Worm (Caenorhabditis elegans): ENCODE measurements around the gene F44E7.3.
A peak's percentile ranks its signal among the peaks of the same experiment; 100 is the strongest.

Gene F44E7.3

ce11 chrV:5782687-5783086 is 10.9 kb downstream of the F44E7.3 start, which contains the start of gene fbxa-183:
fbxa-183 (minus strand) TSS chrV:5782787.
- TF ChIP-seq scrt-1 (GFP tag; IDR thresholded peaks at IDR 0.05) (no peak), tbx-37 (GFP tag; conservative IDR thresholded peaks at IDR 0.05) (no peak), tbx-11 (GFP tag; IDR thresholded peaks at IDR 0.05) (no peak)

DNA sequence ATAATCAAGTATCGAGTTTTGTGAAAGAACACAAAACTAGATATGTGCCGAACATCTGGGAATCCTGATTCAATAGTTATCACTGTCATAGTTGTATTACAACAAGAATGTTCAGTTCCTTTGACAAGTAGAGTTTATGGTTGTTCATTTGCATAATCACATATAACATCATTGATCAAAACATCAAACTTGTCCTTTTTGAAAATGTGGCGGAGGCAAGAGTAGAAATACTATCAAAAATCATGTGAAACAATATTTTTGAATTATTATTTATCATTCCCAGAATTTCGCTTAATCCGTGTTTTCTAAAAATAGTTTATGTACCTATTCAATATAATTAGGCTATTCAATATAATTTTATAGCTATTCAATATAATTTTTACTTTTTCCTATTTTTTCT is 13.6 kb downstream of the F44E7.3 start, which contains the start of gene F44E7.7:
Gene F44E7.7, minus strand, starts transcription at position 101 of the 400 bp plus-strand sequence.
- TF ChIP-seq tbx-11 (GFP tag; IDR thresholded peaks at IDR 0.05) (no peak), ama-1 (optimal IDR thresholded peaks at IDR 0.05) (no peak), ceh-36 (tag; optimal IDR thresholded peaks at IDR 0.05) (no peak), pes-1 (GFP tag; IDR thresholded peaks at IDR 0.05) (no peak), hmbx-1 (tag; optimal IDR thresholded peaks at IDR 0.05) (no peak), hnd-1 (tag; optimal IDR thresholded peaks at IDR 0.05) (no peak), tbx-37 (GFP tag; conservative IDR thresholded peaks at IDR 0.05) (no peak), B0310.2 (tag; optimal IDR thresholded peaks at IDR 0.05) (no peak), tra-4 (tag; optimal IDR thresholded peaks at IDR 0.05) (no peak)

ce11 chrV:5788650-5789049 is 16.9 kb downstream of the F44E7.3 start:
- TF ChIP-seq tbx-11 (GFP tag; IDR thresholded peaks at IDR 0.05): no peak
- no peak for TF ChIP-seq flt-1 (GFP tag; IDR thresholded peaks at IDR 0.05)
- TF ChIP-seq sea-1 (GFP tag; conservative IDR thresholded peaks at IDR 0.05): no peak
- TF ChIP-seq hnd-1 (tag; optimal IDR thresholded peaks at IDR 0.05): no peak
- TF ChIP-seq tra-4 (tag; optimal IDR thresholded peaks at IDR 0.05): no peak
- no peak for TF ChIP-seq aly-1 (tag; optimal IDR thresholded peaks at IDR 0.05)
- TF ChIP-seq ets-7 (tag; optimal IDR thresholded peaks at IDR 0.05): no peak
- TF ChIP-seq pes-1 (GFP tag; IDR thresholded peaks at IDR 0.05): no peak
- no peak for TF ChIP-seq tbx-37 (GFP tag; conservative IDR thresholded peaks at IDR 0.05)
- no peak for TF ChIP-seq hmbx-1 (tag; optimal IDR thresholded peaks at IDR 0.05)
- no peak for TF ChIP-seq ceh-13 (GFP tag; optimal IDR thresholded peaks at IDR 0.05)
- no peak for TF ChIP-seq F13C5.2 (tag; optimal IDR thresholded peaks at IDR 0.05)
- no peak for TF ChIP-seq ceh-36 (tag; optimal IDR thresholded peaks at IDR 0.05)
- TF ChIP-seq ama-1 (optimal IDR thresholded peaks at IDR 0.05): no peak
- no peak for TF ChIP-seq hmg-4 (GFP tag; optimal IDR thresholded peaks at IDR 0.05)
- TF ChIP-seq scrt-1 (GFP tag; IDR thresholded peaks at IDR 0.05): no peak
- no peak for TF ChIP-seq B0310.2 (tag; optimal IDR thresholded peaks at IDR 0.05)

DNA sequence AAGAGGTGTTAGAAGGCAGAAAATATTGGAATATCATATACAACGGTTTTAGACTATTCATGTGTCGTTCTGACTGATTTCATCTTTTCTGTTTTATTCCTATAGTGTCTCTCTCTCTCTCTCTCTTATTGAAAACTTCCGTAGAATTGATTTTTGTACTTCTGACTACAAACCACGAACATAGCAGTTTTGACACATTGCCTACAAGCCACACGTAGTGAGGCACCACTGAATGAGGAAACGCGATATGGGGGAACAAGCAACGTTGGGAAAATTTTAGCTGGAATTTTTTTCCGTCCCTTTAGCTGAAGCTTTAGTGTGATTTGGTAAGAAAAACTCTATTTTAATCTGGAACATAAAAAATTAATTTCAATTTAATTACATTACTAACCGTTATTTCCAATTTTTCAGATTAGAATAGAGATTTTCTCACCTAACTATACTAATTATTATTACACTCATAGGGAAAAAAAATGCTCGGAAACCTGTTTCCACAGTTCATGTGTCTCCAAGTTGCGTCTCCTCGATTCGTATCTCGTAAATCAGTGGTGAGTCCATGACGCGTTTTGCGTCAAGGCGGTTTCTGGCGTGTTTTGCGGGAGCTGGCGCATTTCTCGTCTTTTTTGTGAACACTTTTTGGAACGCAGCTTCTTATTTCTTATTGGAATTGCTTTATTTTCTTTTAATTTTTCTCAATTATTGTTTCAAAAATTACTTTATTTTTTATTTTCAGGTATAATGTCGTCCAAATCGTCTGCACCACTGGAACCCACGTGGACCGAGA is 18.9 kb downstream of the F44E7.3 start, which contains the start of the genes nhr-142 and F44E7.9:
Gene nhr-142, minus strand, starts transcription at position 57 of the 784 bp plus-strand sequence.
Gene F44E7.9, plus strand, starts transcription at position 734 of the 784 bp plus-strand sequence.
- TF ChIP-seq tra-4 (tag; optimal IDR thresholded peaks at IDR 0.05): no peak
- peak; percentile 67 for TF ChIP-seq hmg-4 (GFP tag; optimal IDR thresholded peaks at IDR 0.05)
- TF ChIP-seq tbx-37 (GFP tag; conservative IDR thresholded peaks at IDR 0.05): 0 out of 2 replicates have a peak, but pooled peaks have one; percentile 15
- peak; percentile 64 for TF ChIP-seq F13C5.2 (tag; optimal IDR thresholded peaks at IDR 0.05)
- peak; percentile 66 for TF ChIP-seq flt-1 (GFP tag; IDR thresholded peaks at IDR 0.05)

DNA sequence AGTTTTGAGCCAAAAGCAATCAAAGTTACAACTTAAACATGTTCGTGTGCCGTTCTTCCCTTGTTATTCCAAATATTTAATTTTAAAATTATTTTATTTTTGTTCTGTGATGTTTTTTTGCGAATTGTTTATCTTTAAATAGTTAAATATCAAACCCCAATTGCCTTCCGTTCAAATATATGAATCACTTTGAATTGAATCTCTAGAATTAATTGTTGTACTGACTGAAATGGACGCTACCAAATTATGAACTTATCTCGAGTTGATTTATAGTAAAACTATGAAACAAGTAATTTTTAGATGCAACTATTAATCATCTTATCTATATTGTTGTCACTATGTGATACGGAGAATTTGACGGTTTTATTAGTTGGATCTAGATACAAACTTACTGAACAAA is 20.3 kb downstream of the F44E7.3 start, which contains the start of gene ZC250.2:
Gene ZC250.2, plus strand, starts transcription at position 301 of the 400 bp plus-strand sequence.
- no peak for TF ChIP-seq scrt-1 (GFP tag; IDR thresholded peaks at IDR 0.05)
- no peak for TF ChIP-seq aly-1 (tag; optimal IDR thresholded peaks at IDR 0.05)
- no peak for TF ChIP-seq sea-1 (GFP tag; conservative IDR thresholded peaks at IDR 0.05)
- no peak for TF ChIP-seq tra-4 (tag; optimal IDR thresholded peaks at IDR 0.05)
- TF ChIP-seq hmg-4 (GFP tag; optimal IDR thresholded peaks at IDR 0.05): no peak
- no peak for TF ChIP-seq hnd-1 (tag; optimal IDR thresholded peaks at IDR 0.05)
- no peak for TF ChIP-seq tbx-37 (GFP tag; conservative IDR thresholded peaks at IDR 0.05)
- TF ChIP-seq ets-7 (tag; optimal IDR thresholded peaks at IDR 0.05): no peak
- TF ChIP-seq flt-1 (GFP tag; IDR thresholded peaks at IDR 0.05): no peak
- TF ChIP-seq tbx-11 (GFP tag; IDR thresholded peaks at IDR 0.05): no peak
- TF ChIP-seq ceh-36 (tag; optimal IDR thresholded peaks at IDR 0.05): no peak
- TF ChIP-seq hmbx-1 (tag; optimal IDR thresholded peaks at IDR 0.05): no peak
- no peak for TF ChIP-seq ceh-13 (GFP tag; optimal IDR thresholded peaks at IDR 0.05)
- no peak for TF ChIP-seq pes-1 (GFP tag; IDR thresholded peaks at IDR 0.05)
- TF ChIP-seq B0310.2 (tag; optimal IDR thresholded peaks at IDR 0.05): no peak
- TF ChIP-seq ama-1 (optimal IDR thresholded peaks at IDR 0.05): no peak

DNA sequence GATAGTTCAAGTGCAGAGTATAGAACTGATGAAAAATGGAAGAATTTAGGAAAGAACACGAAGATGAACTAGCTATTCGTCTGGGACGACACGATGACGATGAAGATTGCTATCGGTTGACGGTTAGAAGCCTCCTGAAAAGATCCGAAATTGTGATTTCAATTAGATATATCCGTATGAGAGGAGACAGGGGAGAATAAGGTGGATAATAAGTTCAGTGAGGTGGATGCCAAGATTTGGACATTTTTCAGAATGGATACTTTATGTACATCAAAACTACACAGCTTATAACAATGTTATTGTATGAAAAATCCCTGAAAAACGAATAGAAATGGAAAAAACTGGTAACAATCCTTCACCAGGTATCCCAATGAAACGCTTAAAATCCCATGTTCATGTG is 26.4 kb downstream of the F44E7.3 start, which contains the start of gene nstp-3:
Gene nstp-3, minus strand, starts transcription at position 101 of the 400 bp plus-strand sequence.
- no peak for TF ChIP-seq hmg-4 (GFP tag; optimal IDR thresholded peaks at IDR 0.05)
- no peak for TF ChIP-seq ceh-36 (tag; optimal IDR thresholded peaks at IDR 0.05)
- TF ChIP-seq hmbx-1 (tag; optimal IDR thresholded peaks at IDR 0.05): no peak
- no peak for TF ChIP-seq B0310.2 (tag; optimal IDR thresholded peaks at IDR 0.05)
- TF ChIP-seq ceh-13 (GFP tag; optimal IDR thresholded peaks at IDR 0.05): no peak
- TF ChIP-seq pes-1 (GFP tag; IDR thresholded peaks at IDR 0.05): no peak
- TF ChIP-seq tbx-11 (GFP tag; IDR thresholded peaks at IDR 0.05): no peak
- TF ChIP-seq flt-1 (GFP tag; IDR thresholded peaks at IDR 0.05): no peak
- TF ChIP-seq ets-7 (tag; optimal IDR thresholded peaks at IDR 0.05): no peak
- TF ChIP-seq sea-1 (GFP tag; conservative IDR thresholded peaks at IDR 0.05): no peak
- TF ChIP-seq scrt-1 (GFP tag; IDR thresholded peaks at IDR 0.05): no peak
- no peak for TF ChIP-seq aly-1 (tag; optimal IDR thresholded peaks at IDR 0.05)
- no peak for TF ChIP-seq hnd-1 (tag; optimal IDR thresholded peaks at IDR 0.05)

DNA sequence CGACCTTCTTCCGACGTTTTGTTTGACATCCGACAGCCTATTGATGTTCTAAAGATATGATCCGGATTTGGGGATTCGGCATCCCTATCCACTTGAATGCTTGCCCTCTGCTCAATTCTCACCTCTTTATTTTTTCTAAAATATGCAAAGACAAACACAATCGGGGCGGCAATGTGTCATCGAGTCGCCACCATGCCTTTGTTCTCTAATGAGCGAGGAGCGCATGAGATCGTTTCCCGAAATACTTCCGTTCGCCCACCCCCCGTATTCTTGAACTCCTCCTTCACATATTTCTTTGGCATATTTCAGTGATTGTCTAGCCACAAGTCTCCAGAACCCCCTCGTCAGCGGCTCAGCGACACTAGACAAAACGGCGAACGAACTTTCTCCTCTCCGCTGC is 27.6 kb downstream of the F44E7.3 start, which contains the start of gene cyn-17:
Gene cyn-17, plus strand, starts transcription at position 301 of the 400 bp plus-strand sequence.
- TF ChIP-seq hnd-1 (tag; optimal IDR thresholded peaks at IDR 0.05) (no peak), B0310.2 (tag; optimal IDR thresholded peaks at IDR 0.05) (no peak), tbx-37 (GFP tag; conservative IDR thresholded peaks at IDR 0.05) (no peak), hmbx-1 (tag; optimal IDR thresholded peaks at IDR 0.05) (no peak), tra-4 (tag; optimal IDR thresholded peaks at IDR 0.05) (no peak), ceh-13 (GFP tag; optimal IDR thresholded peaks at IDR 0.05) (no peak), ets-7 (tag; optimal IDR thresholded peaks at IDR 0.05) (no peak)

Data from whole organism, early embryonic.